Fruit fly (Drosophila melanogaster): ENCODE measurements around the gene Mkp3.

- no peak for TF ChIP-seq ttk (optimal IDR thresholded peaks at IDR 0.05)
- no peak for TF ChIP-seq psq (optimal IDR thresholded peaks at IDR 0.05)
- TF ChIP-seq insv (optimal IDR thresholded peaks at IDR 0.05), result no peak
- TF ChIP-seq h (optimal IDR thresholded peaks at IDR 0.05), result no peak
- TF ChIP-seq Myc (optimal IDR thresholded peaks at IDR 0.05), result no peak
Observed at dm6 chr3L:19089120-19089519, 2.9 kb upstream of the Mkp3 start.

All from Kc167 (cell line).